Worm (Caenorhabditis elegans): ENCODE measurements around the gene H03E18.1.

H03E18.1 gene

ce11 chrX:8545971-8546442 is 38.3 kb downstream of the H03E18.1 start, which contains the start of gene sdha-1 (continued):
- TF ChIP-seq B0035.1 (tag; optimal IDR thresholded peaks at IDR 0.05): no peak
- TF ChIP-seq lsy-27 (tag; optimal IDR thresholded peaks at IDR 0.05; ENCODE audit: borderline replicate concordance, insufficient read depth): no peak
- peak; percentile 71 for TF ChIP-seq mcd-1 (GFP tag; IDR thresholded peaks at IDR 0.05)
- no peak for TF ChIP-seq Y95B8A.8 (GFP tag; IDR thresholded peaks at IDR 0.05)
- TF ChIP-seq bed-1 (GFP tag; IDR thresholded peaks at IDR 0.05): no peak
- no peak for TF ChIP-seq hlh-12 (tag; optimal IDR thresholded peaks at IDR 0.05)
- no peak for TF ChIP-seq lsl-1 (GFP tag; optimal IDR thresholded peaks at IDR 0.05)
- TF ChIP-seq hrde-1 (tag; optimal IDR thresholded peaks at IDR 0.05; ENCODE audit: borderline replicate concordance): no peak
- peak; percentile 69 for TF ChIP-seq B0336.3 (GFP tag; IDR thresholded peaks at IDR 0.05)
- no peak for TF ChIP-seq aptf-2 (GFP tag; conservative IDR thresholded peaks at IDR 0.05)
- TF ChIP-seq C06A6.2 (GFP tag; conservative IDR thresholded peaks at IDR 0.05): no peak
- no peak for TF ChIP-seq F37B4.10 (GFP tag; IDR thresholded peaks at IDR 0.05)
- TF ChIP-seq F22D6.2 (tag; optimal IDR thresholded peaks at IDR 0.05): peak; percentile 2
- no peak for TF ChIP-seq ztf-28 (GFP tag; IDR thresholded peaks at IDR 0.05)
- no peak for TF ChIP-seq efl-1 (GFP tag; optimal IDR thresholded peaks at IDR 0.05)
- peak in 1 of 2 experiments; percentile 35 for TF ChIP-seq let-607 (tag; optimal IDR thresholded peaks at IDR 0.05)
- TF ChIP-seq nfya-2 (GFP tag; IDR thresholded peaks at IDR 0.05): no peak
- TF ChIP-seq madf-8 (GFP tag; conservative IDR thresholded peaks at IDR 0.05): no peak
- no peak for TF ChIP-seq hmg-20 (GFP tag; IDR thresholded peaks at IDR 0.05)
- peak; percentile 83 for TF ChIP-seq lin-40 (tag; optimal IDR thresholded peaks at IDR 0.05)
- TF ChIP-seq rec-8 (tag; optimal IDR thresholded peaks at IDR 0.05): no peak
- peak; percentile 56 for TF ChIP-seq madf-10 (tag; optimal IDR thresholded peaks at IDR 0.05)
- TF ChIP-seq hsf-1 (GFP tag; IDR thresholded peaks at IDR 0.05): no peak
- peak; percentile 41 for TF ChIP-seq lin-54 (GFP tag; optimal IDR thresholded peaks at IDR 0.05)
- TF ChIP-seq ccch-3 (GFP tag; optimal IDR thresholded peaks at IDR 0.05): no peak
- peak; percentile 21 for TF ChIP-seq athp-1 (tag; optimal IDR thresholded peaks at IDR 0.05)
- TF ChIP-seq atf-7 (tag; optimal IDR thresholded peaks at IDR 0.05): peak; percentile 37
- no peak for TF ChIP-seq nhr-120 (GFP tag; IDR thresholded peaks at IDR 0.05)
- no peak for TF ChIP-seq ekl-4 (GFP tag; IDR thresholded peaks at IDR 0.05)
- no peak for TF ChIP-seq snpc-1.3 (tag; optimal IDR thresholded peaks at IDR 0.05; ENCODE audit: insufficient read depth)
- no peak for TF ChIP-seq ceh-91 (GFP tag; IDR thresholded peaks at IDR 0.05)
- TF ChIP-seq tbx-9 (tag; optimal IDR thresholded peaks at IDR 0.05; ENCODE audit: borderline replicate concordance): no peak
- no peak for TF ChIP-seq fkh-3 (tag; optimal IDR thresholded peaks at IDR 0.05)
- no peak for TF ChIP-seq zim-3 (tag; optimal IDR thresholded peaks at IDR 0.05)
- no peak for TF ChIP-seq egl-44 (GFP tag; IDR thresholded peaks at IDR 0.05)
- peak; percentile 63 for TF ChIP-seq F23B12.7 (tag; optimal IDR thresholded peaks at IDR 0.05; ENCODE audit: insufficient read depth)
- TF ChIP-seq repo-1 (tag; optimal IDR thresholded peaks at IDR 0.05): peak; percentile 2
- TF ChIP-seq ztf-18 (tag; optimal IDR thresholded peaks at IDR 0.05): peak; percentile 94
- TF ChIP-seq mel-28 (tag; optimal IDR thresholded peaks at IDR 0.05; ENCODE audit: borderline replicate concordance): no peak
- TF ChIP-seq K12H6.12 (tag; optimal IDR thresholded peaks at IDR 0.05): peak; percentile 73
- peak; percentile 81 for TF ChIP-seq ztf-22 (GFP tag; optimal IDR thresholded peaks at IDR 0.05)
- no peak for TF ChIP-seq sdz-38 (tag; optimal IDR thresholded peaks at IDR 0.05)
- TF ChIP-seq C17E4.6 (GFP tag; IDR thresholded peaks at IDR 0.05): no peak
- TF ChIP-seq ztf-25 (GFP tag; IDR thresholded peaks at IDR 0.05): no peak
- TF ChIP-seq egrh-3 (GFP tag; IDR thresholded peaks at IDR 0.05): no peak
- TF ChIP-seq lir-1 (GFP tag; conservative IDR thresholded peaks at IDR 0.05): no peak
- no peak for TF ChIP-seq mes-4 (tag; optimal IDR thresholded peaks at IDR 0.05)
- peak; percentile 14 for TF ChIP-seq unc-62 (GFP tag; optimal IDR thresholded peaks at IDR 0.05)

Measured in whole organism, young adult.